Worm (Caenorhabditis elegans) whole organism, L2 larva: ENCODE results near the gene vps-45.

Source experiments
- ama-1 ChIP-seq: fragments of 150-350 bp; optimal IDR thresholded peaks from 2 replicates; lab custom pipeline; 2018; ENCODE audit warnings: inconsistent platforms
- nhr-10 ChIP-seq: sonication (generic microtip); optimal IDR thresholded peaks from 2 replicates; lab custom pipeline; 2017; ENCODE audit warnings: missing biosample characterization, missing genetic modification characterization
- unc-62 ChIP-seq: fragments of 150-350 bp; optimal IDR thresholded peaks from 2 replicates; lab custom pipeline; 2014; ENCODE audit warnings: missing biosample characterization, missing genetic modification reagents, missing genetic modification characterization

- no peak for TF ChIP-seq unc-62 (GFP tag; lab: Kevin White, UChicago)
- no peak for TF ChIP-seq nhr-10 (tag; lab: Kevin White, UChicago)
- TF ChIP-seq ama-1 = peak; percentile 28
These were observed 36.2 kb upstream of the vps-45 start for ce11 chrX:1010627-1011452.
